Worm (Caenorhabditis elegans): ENCODE results near the gene C28A5.1.

- TF ChIP-seq nhr-12 (tag; optimal IDR thresholded peaks at IDR 0.05) (no peak), snpc-4 (tag; optimal IDR thresholded peaks at IDR 0.05) (no peak), unc-39 (tag; optimal IDR thresholded peaks at IDR 0.05) (no peak), elt-1 (tag; optimal IDR thresholded peaks at IDR 0.05; ENCODE audit: borderline replicate concordance, insufficient read depth) (no peak)
Measured at ce11 chrIII:4401142-4401541, 33.0 kb downstream of the C28A5.1 start, which contains the start of gene R07E5.15.

All from whole organism, mixed stage, embryonic.